Worm (Caenorhabditis elegans) whole organism, young adult: ENCODE results near the gene srv-4.

Source experiments
- B0336.3 ChIP-seq: fragments of 200-800 bp; sonication (Bioruptor generic); IDR thresholded peaks from 2 replicates; pipeline ENCODE4 v1.3.6; 2022; ENCODE audit warnings: missing genetic modification characterization, missing compliant biosample characterization
- F33H1.4 ChIP-seq: fragments of 200-800 bp; sonication (Bioruptor generic); IDR thresholded peaks from 2 replicates; pipeline ENCODE4 v1.3.6; 2022; ENCODE audit warnings: missing genetic modification reagents, missing genetic modification characterization, missing compliant biosample characterization
- F37B4.10 ChIP-seq: fragments of 200-800 bp; sonication (Bioruptor generic); IDR thresholded peaks from 2 replicates; pipeline ENCODE4 v1.3.6; 2022; ENCODE audit warnings: missing genetic modification characterization, missing compliant biosample characterization
- F49E8.2 ChIP-seq: sonication (generic microtip); optimal IDR thresholded peaks from 3 replicates; lab custom pipeline; 2017; ENCODE audit warnings: missing genetic modification characterization, mild to moderate bottlenecking, missing compliant biosample characterization, antibody characterized with exemption, moderate library complexity; ENCODE audit not compliant: insufficient read depth
- T26A5.8 ChIP-seq: sonication (generic microtip); optimal IDR thresholded peaks from 2 replicates; lab custom pipeline; 2016; ENCODE audit warnings: missing genetic modification characterization, missing compliant biosample characterization
- Y56A3A.18 ChIP-seq: fragments of 200-800 bp; sonication (Bioruptor generic); IDR thresholded peaks from 2 replicates; pipeline ENCODE4 v1.3.6; 2022; ENCODE audit warnings: missing genetic modification reagents, missing genetic modification characterization, missing compliant biosample characterization
- Y67H2A.10 ChIP-seq: fragments of 200-800 bp; sonication (Bioruptor generic); conservative IDR thresholded peaks from 2 replicates; pipeline ENCODE4 v1.3.6; 2022; ENCODE audit warnings: missing genetic modification reagents, missing genetic modification characterization, missing compliant biosample characterization
- aptf-2 ChIP-seq: fragments of 200-800 bp; sonication (Bioruptor generic); conservative IDR thresholded peaks from 2 replicates; pipeline ENCODE4 v1.3.6; 2022; ENCODE audit warnings: missing genetic modification reagents, missing genetic modification characterization, missing compliant biosample characterization
- attf-6 ChIP-seq: fragments of 200-800 bp; sonication (Bioruptor generic); IDR thresholded peaks from 2 replicates; pipeline ENCODE4 v1.3.6; 2022; ENCODE audit warnings: missing genetic modification reagents, missing genetic modification characterization, missing compliant biosample characterization
- cebp-1 ChIP-seq, 2 experiments: fragments of 200-800 bp in 1 of 2; sonication (Bioruptor generic) in 1 of 2; sonication (generic microtip) in 1 of 2; IDR thresholded peaks in 1 of 2; optimal IDR thresholded peaks in 1 of 2; 2 replicates each; pipeline versions ENCODE4 v1.3.6 to Lab custom; 2017 to 2022; ENCODE audit warnings: missing compliant biosample characterization in 2 of 2, missing genetic modification characterization in 2 of 2, mild to moderate bottlenecking in 1 of 2, missing genetic modification reagents in 1 of 2, moderate library complexity in 1 of 2
- cebp-2 ChIP-seq: fragments of 200-800 bp; sonication (Bioruptor generic); IDR thresholded peaks from 2 replicates; pipeline ENCODE4 v1.3.6; 2022; ENCODE audit warnings: missing genetic modification characterization, missing compliant biosample characterization
- dox-1 ChIP-seq: fragments of 200-800 bp; sonication (Bioruptor generic); IDR thresholded peaks from 2 replicates; pipeline ENCODE4 v1.3.6; 2022; ENCODE audit warnings: missing genetic modification reagents, missing genetic modification characterization, missing compliant biosample characterization
- dpff-1 ChIP-seq: sonication (generic microtip); optimal IDR thresholded peaks from 2 replicates; lab custom pipeline; 2017; ENCODE audit warnings: mild to moderate bottlenecking, missing genetic modification characterization, missing compliant biosample characterization
- dpl-1 ChIP-seq: fragments of 150-350 bp; optimal IDR thresholded peaks from 2 replicates; lab custom pipeline; 2014; ENCODE audit warnings: missing biosample characterization, missing genetic modification reagents, missing genetic modification characterization
- efl-1 ChIP-seq: fragments of 150-350 bp; optimal IDR thresholded peaks from 2 replicates; lab custom pipeline; 2014; ENCODE audit warnings: missing biosample characterization, missing genetic modification reagents, missing genetic modification characterization
- egl-18 ChIP-seq: fragments of 200-800 bp; sonication (Bioruptor generic); IDR thresholded peaks from 2 replicates; pipeline ENCODE4 v1.3.6; 2022; ENCODE audit warnings: missing genetic modification reagents, missing genetic modification characterization, missing compliant biosample characterization
- egl-44 ChIP-seq: fragments of 200-800 bp; sonication (Bioruptor generic); IDR thresholded peaks from 2 replicates; pipeline ENCODE4 v1.3.6; 2022; ENCODE audit warnings: missing genetic modification reagents, missing genetic modification characterization, missing compliant biosample characterization
- egrh-3 ChIP-seq: fragments of 200-800 bp; sonication (Bioruptor generic); IDR thresholded peaks from 2 replicates; pipeline ENCODE4 v1.3.6; 2022; ENCODE audit warnings: missing genetic modification reagents, missing genetic modification characterization, missing compliant biosample characterization
- hlh-26 ChIP-seq: fragments of 200-800 bp; sonication (Bioruptor generic); conservative IDR thresholded peaks from 2 replicates; pipeline ENCODE4 v1.3.6; 2022; ENCODE audit warnings: missing genetic modification reagents, missing genetic modification characterization, missing compliant biosample characterization
- hsf-1 ChIP-seq: fragments of 200-800 bp; sonication (Bioruptor generic); IDR thresholded peaks from 2 replicates; pipeline ENCODE4 v1.3.6; 2022; ENCODE audit warnings: missing genetic modification reagents, missing genetic modification characterization, missing compliant biosample characterization
- lin-35 ChIP-seq, 3 experiments: fragments of 150-350 bp in 2 of 3; sonication (generic microtip) in 1 of 3; optimal IDR thresholded peaks; 2 replicates each; lab custom pipeline; 2014 to 2018; ENCODE audit warnings: missing biosample characterization in 3 of 3, missing genetic modification characterization in 3 of 3, missing genetic modification reagents in 3 of 3
- lin-40 ChIP-seq: sonication (generic microtip); optimal IDR thresholded peaks from 2 replicates; lab custom pipeline; 2016; ENCODE audit warnings: missing genetic modification characterization, mild to moderate bottlenecking, missing compliant biosample characterization, missing genotype, missing genetic modification reagents
- lin-54 ChIP-seq: fragments of 200-800 bp; sonication (Bioruptor generic); optimal IDR thresholded peaks from 2 replicates; lab custom pipeline; 2018; ENCODE audit warnings: mild to moderate bottlenecking, missing genetic modification characterization, missing compliant biosample characterization
- lsl-1 ChIP-seq: fragments of 200-800 bp; sonication (Bioruptor generic); optimal IDR thresholded peaks from 2 replicates; lab custom pipeline; 2018; ENCODE audit warnings: mild to moderate bottlenecking, missing genetic modification characterization, moderate library complexity, missing compliant biosample characterization
- madf-3 ChIP-seq: fragments of 200-800 bp; sonication (Bioruptor generic); IDR thresholded peaks from 2 replicates; pipeline ENCODE4 v1.3.6; 2022; ENCODE audit warnings: missing genetic modification reagents, missing genetic modification characterization, missing compliant biosample characterization
- madf-6 ChIP-seq: fragments of 200-800 bp; sonication (Bioruptor generic); IDR thresholded peaks from 2 replicates; pipeline ENCODE4 v1.3.6; 2022; ENCODE audit warnings: missing genetic modification reagents, missing genetic modification characterization, missing compliant biosample characterization
- madf-8 ChIP-seq: fragments of 200-800 bp; sonication (Bioruptor generic); conservative IDR thresholded peaks from 2 replicates; pipeline ENCODE4 v1.3.6; 2022; ENCODE audit warnings: missing genetic modification reagents, missing genetic modification characterization, missing compliant biosample characterization
- nfya-1 ChIP-seq: sonication (generic microtip); optimal IDR thresholded peaks from 2 replicates; lab custom pipeline; 2017; ENCODE audit warnings: antibody characterized with exemption, missing compliant biosample characterization, missing genetic modification characterization, borderline replicate concordance; ENCODE audit not compliant: insufficient read depth
- nfyb-1 ChIP-seq: fragments of 200-800 bp; sonication (Bioruptor generic); IDR thresholded peaks from 2 replicates; pipeline ENCODE4 v1.3.6; 2022; ENCODE audit warnings: missing genetic modification reagents, missing genetic modification characterization, missing compliant biosample characterization
- pbrm-1 ChIP-seq: fragments of 200-800 bp; sonication (Bioruptor generic); IDR thresholded peaks from 2 replicates; pipeline ENCODE4 v1.3.6; 2022; ENCODE audit warnings: missing genetic modification reagents, missing genetic modification characterization, missing compliant biosample characterization
- repo-1 ChIP-seq: sonication (generic microtip); optimal IDR thresholded peaks from 2 replicates; lab custom pipeline; 2017; ENCODE audit warnings: mild to moderate bottlenecking, missing genetic modification characterization, missing compliant biosample characterization
- snpc-1.1 ChIP-seq: sonication (generic microtip); optimal IDR thresholded peaks from 2 replicates; lab custom pipeline; 2017; ENCODE audit warnings: missing genetic modification characterization, mild to moderate bottlenecking, missing compliant biosample characterization, antibody characterized with exemption, moderate library complexity, missing genotype, missing genetic modification reagents; ENCODE audit not compliant: insufficient read depth
- tbp1 ChIP-seq: fragments of 200-800 bp; sonication (Bioruptor generic); optimal IDR thresholded peaks from 2 replicates; lab custom pipeline; 2018; ENCODE audit warnings: mild to moderate bottlenecking, missing genetic modification characterization, missing compliant biosample characterization
- zfh-2 ChIP-seq: fragments of 200-800 bp; sonication (Bioruptor generic); conservative IDR thresholded peaks from 2 replicates; pipeline ENCODE4 v1.3.6; 2022; ENCODE audit warnings: missing genetic modification reagents, missing genetic modification characterization, missing compliant biosample characterization
- ztf-28 ChIP-seq: fragments of 200-800 bp; sonication (Bioruptor generic); IDR thresholded peaks from 2 replicates; pipeline ENCODE4 v1.3.6; 2022; ENCODE audit warnings: missing genetic modification reagents, missing genetic modification characterization, missing compliant biosample characterization

srv-4 gene

ce11 chrIV:4312394-4312793 is 24.2 kb upstream of the srv-4 start:
- peak; percentile 77 for TF ChIP-seq egrh-3 (GFP tag; lab: Robert Waterston, UW)

DNA sequence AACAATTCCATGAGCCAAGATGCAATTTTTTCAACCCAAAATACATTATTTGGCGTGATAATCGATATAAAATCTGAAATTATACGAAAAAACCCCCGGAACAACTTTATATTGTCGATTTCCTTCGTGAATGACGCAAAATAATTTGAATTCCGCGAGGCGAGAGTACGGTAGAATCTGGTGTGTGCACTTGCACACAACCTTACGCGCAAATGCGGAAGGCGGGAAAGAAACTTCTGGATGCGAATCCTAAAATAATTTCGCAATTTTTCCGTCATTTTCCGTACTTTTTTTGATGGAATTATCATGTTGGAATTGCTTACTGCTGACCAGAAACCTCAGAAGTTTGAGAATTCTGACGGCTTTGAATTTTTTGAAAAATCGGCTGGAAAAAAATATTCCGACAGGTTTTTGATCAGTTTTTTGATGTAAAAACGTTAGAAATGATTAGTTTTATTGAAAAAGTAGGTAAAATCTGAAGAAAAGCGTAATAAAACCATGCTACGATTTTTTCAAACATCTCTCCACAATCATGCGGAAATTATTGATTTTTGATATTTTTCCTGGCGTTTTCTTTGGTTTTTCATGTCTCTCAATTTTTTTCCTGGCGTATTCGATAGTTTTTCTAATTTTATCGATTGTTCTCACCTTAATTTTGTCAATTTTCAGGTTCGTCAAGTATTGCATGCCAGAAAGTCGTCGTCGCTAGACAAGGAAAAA is 19.2 kb upstream of the srv-4 start, which contains the start of gene set-9:
Gene set-9, plus strand, starts transcription at position 670 of the 720 bp plus-strand sequence.
- TF ChIP-seq nfya-1 (no peak), dpl-1 (GFP tag; lab: Kevin White, UChicago) (peak; percentile 8), pbrm-1 (GFP tag; lab: Robert Waterston, UW) (0 out of 2 replicates have a peak, but pooled peaks have one; percentile 13), efl-1 (GFP tag; lab: Kevin White, UChicago) (peak; percentile 73), hsf-1 (peak; percentile 92), F49E8.2 (tag; lab: Kevin White, UChicago) (peak; percentile 60), lsl-1 (GFP tag; lab: Kevin White, UChicago) (peak; percentile 85), F33H1.4 (GFP tag; lab: Robert Waterston, UW) (0 out of 2 replicates have a peak, but pooled peaks have one; percentile 24), lin-54 (GFP tag; lab: Kevin White, UChicago) (peak; percentile 15), cebp-1 (GFP tag; IDR thresholded peaks at IDR 0.05; lab: Robert Waterston, UW) (no peak), cebp-1 (tag; optimal IDR thresholded peaks at IDR 0.05; lab: Kevin White, UChicago) (peak; percentile 6), F37B4.10 (no peak), snpc-1.1 (tag; lab: Kevin White, UChicago) (peak; percentile 4), egl-18 (GFP tag; lab: Robert Waterston, UW) (no peak), madf-8 (peak; percentile 39; the same call in 1 of the 2 replicates), madf-6 (peak; percentile 57), lin-40 (tag; lab: Kevin White, UChicago) (no peak)

DNA sequence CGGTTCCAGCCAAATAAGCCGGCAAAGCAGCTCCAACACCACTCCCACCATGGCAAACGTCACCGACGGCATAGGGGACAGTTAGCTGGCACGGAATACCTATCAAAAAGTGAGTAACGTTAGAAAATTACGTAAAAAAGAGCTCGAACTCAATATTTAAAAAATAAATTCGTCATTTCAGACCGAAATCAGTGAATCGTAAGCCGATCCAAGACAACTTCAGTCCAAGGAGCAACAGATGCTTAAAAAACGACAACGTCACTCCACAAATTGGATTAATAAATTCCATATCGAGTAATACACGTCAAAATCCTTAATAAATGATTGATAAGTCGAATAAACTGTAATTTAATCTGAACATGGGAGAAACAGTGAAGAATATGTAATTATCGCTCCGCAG is 18.1 kb upstream of the srv-4 start:
- TF ChIP-seq lin-35 (GFP tag; optimal IDR thresholded peaks at IDR 0.05; lab: Kevin White, UChicago) (no peak), aptf-2 (GFP tag; lab: Robert Waterston, UW) (no peak), T26A5.8 (tag; lab: Kevin White, UChicago) (no peak), attf-6 (no peak), Y56A3A.18 (GFP tag; lab: Robert Waterston, UW) (no peak), cebp-2 (no peak), madf-3 (no peak), Y67H2A.10 (no peak)

DNA sequence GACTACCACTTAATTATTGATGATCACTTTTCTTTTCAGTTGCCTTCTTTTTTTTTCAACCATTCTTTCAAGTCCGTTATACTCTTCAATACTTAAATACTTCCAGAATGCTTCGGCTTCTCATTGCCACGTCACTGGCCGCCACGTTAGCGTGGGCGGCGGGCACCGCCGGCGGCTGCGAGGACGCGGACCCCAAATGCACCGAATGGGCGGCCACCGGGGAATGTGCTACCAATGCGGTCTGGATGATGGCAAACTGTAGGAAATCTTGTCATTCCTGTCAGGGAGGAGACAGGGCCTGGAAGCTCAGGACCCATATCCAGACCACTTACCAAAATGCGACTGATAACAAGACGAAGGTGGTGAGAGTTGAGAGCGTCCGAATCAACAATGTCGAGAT is 13.0 kb upstream of the srv-4 start, which contains the start of gene lgc-22:
Gene lgc-22, plus strand, starts transcription at position 105 of the 400 bp plus-strand sequence.
- peak; percentile 47; the same call in 1 of the 2 replicates for TF ChIP-seq egrh-3 (GFP tag; lab: Robert Waterston, UW)
- no peak for TF ChIP-seq tbp1 (GFP tag; lab: Kevin White, UChicago)
- peak; percentile 87 for TF ChIP-seq zfh-2 (GFP tag; lab: Robert Waterston, UW)
- TF ChIP-seq repo-1 (tag; lab: Kevin White, UChicago), result no peak
- TF ChIP-seq B0336.3 (GFP tag; lab: Robert Waterston, UW), result no peak
- no peak for TF ChIP-seq dpff-1
- no peak for TF ChIP-seq hlh-26 (GFP tag; lab: Robert Waterston, UW)
- peak; percentile 28; the same call in 1 of the 2 replicates for TF ChIP-seq dox-1 (GFP tag; lab: Robert Waterston, UW)
- no peak for TF ChIP-seq egl-44 (GFP tag; lab: Robert Waterston, UW)
- TF ChIP-seq lin-54 (GFP tag; lab: Kevin White, UChicago), result no peak
- TF ChIP-seq ztf-28, result no peak
- TF ChIP-seq nfyb-1 (GFP tag; lab: Robert Waterston, UW), result 0 out of 2 replicates have a peak, but pooled peaks have one; percentile 30
- TF ChIP-seq, all 124 proteins: peak for 4
